Fruit fly (Drosophila melanogaster) whole organism, embryonic: ENCODE measurements around the gene orion.

ENCODE experiments used
- Abd-B ChIP-seq: fragments of 200-800 bp; sonication (Bioruptor generic); optimal IDR thresholded peaks from 2 replicates; lab custom pipeline; 2018; ENCODE audit warnings: missing biosample characterization, mild to moderate bottlenecking, missing genetic modification characterization, moderate library complexity
- Asciz ChIP-seq: fragments of 200-800 bp; sonication (Bioruptor generic); optimal IDR thresholded peaks from 2 replicates; lab custom pipeline; 2017; ENCODE audit warnings: missing biosample characterization, mild to moderate bottlenecking, missing genetic modification characterization, missing genetic modification reagents
- Atf3 ChIP-seq: fragments of 200-800 bp; sonication (Bioruptor generic); optimal IDR thresholded peaks from 3 replicates; lab custom pipeline; 2016; ENCODE audit warnings: missing biosample characterization, missing genetic modification characterization
- CG12071 ChIP-seq: fragments of 200-800 bp; sonication (Bioruptor generic); optimal IDR thresholded peaks from 3 replicates; lab custom pipeline; 2018; ENCODE audit warnings: missing biosample characterization, mild to moderate bottlenecking, missing genetic modification characterization
- CG12236 ChIP-seq: fragments of 200-800 bp; sonication (Bioruptor generic); optimal IDR thresholded peaks from 2 replicates; lab custom pipeline; 2016; ENCODE audit warnings: missing biosample characterization, missing genetic modification characterization
- CG15696 ChIP-seq: fragments of 200-800 bp; sonication (Bioruptor generic); optimal IDR thresholded peaks from 2 replicates; lab custom pipeline; 2019; ENCODE audit warnings: missing biosample characterization, mild to moderate bottlenecking, missing genetic modification characterization, moderate library complexity
- CG1602 ChIP-seq: fragments of 200-800 bp; sonication (Bioruptor generic); optimal IDR thresholded peaks from 3 replicates; lab custom pipeline; 2016; ENCODE audit warnings: missing biosample characterization, missing genetic modification characterization
- CG17912 ChIP-seq: fragments of 200-800 bp; sonication (Bioruptor generic); optimal IDR thresholded peaks from 2 replicates; lab custom pipeline; 2018; ENCODE audit warnings: missing biosample characterization, mild to moderate bottlenecking, missing genetic modification characterization
- CG4282 ChIP-seq: fragments of 200-800 bp; sonication (Bioruptor generic); optimal IDR thresholded peaks from 2 replicates; lab custom pipeline; 2016; ENCODE audit warnings: missing biosample characterization, missing genetic modification characterization
- CG43689 ChIP-seq: fragments of 200-800 bp; sonication (Bioruptor generic); IDR thresholded peaks from 2 replicates; pipeline ENCODE4 v1.3.6; 2022; ENCODE audit warnings: missing biosample characterization, missing genetic modification characterization
- CG6175 ChIP-seq: fragments of 200-800 bp; sonication (Bioruptor generic); IDR thresholded peaks from 3 replicates; pipeline ENCODE4 v1.3.6; 2022; ENCODE audit warnings: missing biosample characterization, missing genetic modification characterization
- CG7357 ChIP-seq: fragments of 200-800 bp; sonication (Bioruptor generic); IDR thresholded peaks from 3 replicates; pipeline ENCODE4 v1.3.6; 2022; ENCODE audit warnings: missing biosample characterization, missing genetic modification characterization
- CG7372 ChIP-seq: fragments of 200-800 bp; sonication (Bioruptor generic); IDR thresholded peaks from 2 replicates; pipeline ENCODE4 v1.3.6; 2022; ENCODE audit warnings: missing biosample characterization, missing genetic modification characterization
- CG8290 ChIP-seq, 3 experiments: fragments of 200-800 bp; sonication (Bioruptor generic); optimal IDR thresholded peaks; 2 replicates each; lab custom pipeline; 2016 to 2019; ENCODE audit warnings: missing biosample characterization in 3 of 3, missing genetic modification characterization in 3 of 3, mild to moderate bottlenecking in 2 of 3, moderate library complexity in 1 of 3
- CG8765 ChIP-seq: fragments of 200-800 bp; sonication (Bioruptor generic); IDR thresholded peaks from 2 replicates; pipeline ENCODE4 v1.3.6; 2022; ENCODE audit warnings: missing biosample characterization, missing genetic modification characterization
- CG9876 ChIP-seq: fragments of 200-800 bp; sonication (Bioruptor generic); optimal IDR thresholded peaks from 2 replicates; lab custom pipeline; 2016; ENCODE audit warnings: missing biosample characterization, missing genetic modification characterization
- CTCF ChIP-seq: fragments of 200-800 bp; sonication (Bioruptor generic); optimal IDR thresholded peaks from 2 replicates; lab custom pipeline; 2017; ENCODE audit warnings: missing biosample characterization, mild to moderate bottlenecking, missing genetic modification characterization, moderate library complexity
- Dip3 ChIP-seq: fragments of 200-800 bp; sonication (Bioruptor generic); optimal IDR thresholded peaks from 3 replicates; lab custom pipeline; 2016; ENCODE audit warnings: missing biosample characterization, missing genetic modification characterization
- Dp ChIP-seq: fragments of 200-800 bp; sonication (Bioruptor generic); optimal IDR thresholded peaks from 2 replicates; lab custom pipeline; 2018; ENCODE audit warnings: missing biosample characterization, mild to moderate bottlenecking, missing genetic modification characterization, moderate library complexity
- ERR ChIP-seq: fragments of 200-800 bp; sonication (Bioruptor generic); optimal IDR thresholded peaks from 2 replicates; lab custom pipeline; 2016; ENCODE audit warnings: missing biosample characterization, missing genetic modification characterization
- Elba2 ChIP-seq: fragments of 200-800 bp; sonication (Bioruptor generic); optimal IDR thresholded peaks from 3 replicates; lab custom pipeline; 2016; ENCODE audit warnings: missing biosample characterization, missing genetic modification characterization
- Fer3 ChIP-seq: fragments of 200-800 bp; sonication (Bioruptor generic); optimal IDR thresholded peaks from 2 replicates; lab custom pipeline; 2018; ENCODE audit warnings: missing biosample characterization, mild to moderate bottlenecking, missing genetic modification characterization, moderate library complexity
- HLH54F ChIP-seq: fragments of 200-800 bp; sonication (Bioruptor generic); optimal IDR thresholded peaks from 3 replicates; lab custom pipeline; 2016; ENCODE audit warnings: missing biosample characterization, missing genetic modification characterization
- Hey ChIP-seq: fragments of 200-800 bp; sonication (Bioruptor generic); optimal IDR thresholded peaks from 3 replicates; lab custom pipeline; 2018; ENCODE audit warnings: missing biosample characterization, mild to moderate bottlenecking, missing genetic modification characterization
- Kr ChIP-seq: fragments of 200-800 bp; sonication (Bioruptor generic); optimal IDR thresholded peaks from 2 replicates; lab custom pipeline; 2017; ENCODE audit warnings: missing biosample characterization, mild to moderate bottlenecking, missing genetic modification characterization
- Mrtf ChIP-seq: fragments of 200-800 bp; sonication (Bioruptor generic); IDR thresholded peaks from 3 replicates; pipeline ENCODE4 v1.3.6; 2022; ENCODE audit warnings: missing biosample characterization, missing genetic modification characterization
- Myb ChIP-seq: fragments of 200-800 bp; sonication (Bioruptor generic); optimal IDR thresholded peaks from 2 replicates; lab custom pipeline; 2016; ENCODE audit warnings: missing biosample characterization, missing genetic modification characterization
- Nf-YC ChIP-seq: fragments of 200-800 bp; optimal IDR thresholded peaks from 3 replicates; lab custom pipeline; 2019; ENCODE audit warnings: missing biosample characterization, mild to moderate bottlenecking, missing genetic modification characterization, moderate library complexity
- NfI ChIP-seq: fragments of 200-800 bp; sonication (Bioruptor generic); optimal IDR thresholded peaks from 3 replicates; lab custom pipeline; 2018; ENCODE audit warnings: missing biosample characterization, mild to moderate bottlenecking, missing genetic modification characterization, moderate library complexity
- Pdp1 ChIP-seq, 2 experiments: fragments of 200-800 bp; sonication (Bioruptor generic); optimal IDR thresholded peaks; 3 replicates each; lab custom pipeline; 2016; ENCODE audit warnings: missing biosample characterization in 2 of 2, missing genetic modification characterization in 2 of 2, mild to moderate bottlenecking in 1 of 2, moderate library complexity in 1 of 2
- ac ChIP-seq: fragments of 200-800 bp; sonication (Bioruptor generic); optimal IDR thresholded peaks from 3 replicates; lab custom pipeline; 2017; ENCODE audit warnings: missing biosample characterization, mild to moderate bottlenecking, missing genetic modification characterization
- ash1 ChIP-seq: fragments of 200-800 bp; sonication (Bioruptor generic); optimal IDR thresholded peaks from 2 replicates; lab custom pipeline; 2018; ENCODE audit warnings: missing biosample characterization, mild to moderate bottlenecking, missing genetic modification characterization
- cas ChIP-seq: fragments of 200-800 bp; sonication (Bioruptor generic); IDR thresholded peaks from 2 replicates; pipeline ENCODE4 v1.3.6; 2022; ENCODE audit warnings: missing biosample characterization, missing genetic modification characterization
- cg ChIP-seq: fragments of 200-800 bp; sonication (Bioruptor generic); optimal IDR thresholded peaks from 3 replicates; lab custom pipeline; 2019; ENCODE audit warnings: missing biosample characterization, mild to moderate bottlenecking, missing genetic modification characterization, moderate library complexity
- chm ChIP-seq: fragments of 200-800 bp; sonication (Bioruptor generic); IDR thresholded peaks from 2 replicates; pipeline ENCODE4 v1.3.6; 2022; ENCODE audit warnings: missing biosample characterization, missing genetic modification characterization
- ci ChIP-seq: fragments of 200-800 bp; sonication (Bioruptor generic); IDR thresholded peaks from 3 replicates; pipeline ENCODE4 v1.3.6; 2022; ENCODE audit warnings: missing biosample characterization, missing genetic modification characterization
- en ChIP-seq: fragments of 200-800 bp; sonication (Bioruptor generic); optimal IDR thresholded peaks from 2 replicates; lab custom pipeline; 2016; ENCODE audit warnings: missing biosample characterization, missing genetic modification characterization
- grn ChIP-seq: fragments of 200-800 bp; sonication (Bioruptor generic); optimal IDR thresholded peaks from 3 replicates; lab custom pipeline; 2017; ENCODE audit warnings: missing biosample characterization, missing genetic modification characterization
- gro ChIP-seq: fragments of 200-800 bp; sonication (Bioruptor generic); optimal IDR thresholded peaks from 2 replicates; lab custom pipeline; 2016; ENCODE audit warnings: missing biosample characterization, missing genetic modification characterization
- gsb-n ChIP-seq: fragments of 200-800 bp; sonication (Bioruptor generic); optimal IDR thresholded peaks from 3 replicates; lab custom pipeline; 2018; ENCODE audit warnings: missing biosample characterization, mild to moderate bottlenecking, missing genetic modification characterization
- pnt ChIP-seq: fragments of 200-800 bp; sonication (Bioruptor generic); optimal IDR thresholded peaks from 3 replicates; lab custom pipeline; 2016; ENCODE audit warnings: missing biosample characterization, missing genetic modification characterization
- pzg ChIP-seq: fragments of 200-800 bp; sonication (Bioruptor generic); optimal IDR thresholded peaks from 3 replicates; lab custom pipeline; 2018; ENCODE audit warnings: missing biosample characterization, mild to moderate bottlenecking, missing genetic modification characterization, moderate library complexity
- row ChIP-seq: fragments of 200-800 bp; sonication (Bioruptor generic); IDR thresholded peaks from 3 replicates; pipeline ENCODE4 v1.3.6; 2022; ENCODE audit warnings: missing biosample characterization, missing genetic modification characterization
- schlank ChIP-seq: fragments of 200-800 bp; sonication (Bioruptor generic); optimal IDR thresholded peaks from 2 replicates; lab custom pipeline; 2018; ENCODE audit warnings: missing biosample characterization, mild to moderate bottlenecking, missing genetic modification characterization
- sens-2 ChIP-seq: fragments of 200-800 bp; sonication (Bioruptor generic); IDR thresholded peaks from 2 replicates; pipeline ENCODE4 v1.3.6; 2022; ENCODE audit warnings: missing biosample characterization, missing genetic modification characterization
- sima ChIP-seq: fragments of 200-800 bp; sonication (Bioruptor generic); optimal IDR thresholded peaks from 2 replicates; lab custom pipeline; 2016; ENCODE audit warnings: missing biosample characterization, missing genetic modification characterization
- unc-4 ChIP-seq: fragments of 200-800 bp; sonication (Bioruptor generic); IDR thresholded peaks from 2 replicates; pipeline ENCODE4 v1.3.6; 2022; ENCODE audit warnings: missing biosample characterization, missing genetic modification characterization; ENCODE audit not compliant: partially characterized antibody
- unpg ChIP-seq: fragments of 200-800 bp; sonication (Bioruptor generic); optimal IDR thresholded peaks from 3 replicates; lab custom pipeline; 2018; ENCODE audit warnings: missing biosample characterization, mild to moderate bottlenecking, missing genetic modification characterization, moderate library complexity
- vfl ChIP-seq: fragments of 200-800 bp; sonication (Bioruptor generic); optimal IDR thresholded peaks from 2 replicates; lab custom pipeline; 2016; ENCODE audit warnings: missing biosample characterization, missing genetic modification characterization
- z ChIP-seq: fragments of 200-800 bp; sonication (Bioruptor generic); IDR thresholded peaks from 3 replicates; pipeline ENCODE4 v1.3.6; 2022; ENCODE audit warnings: missing biosample characterization, missing genetic modification characterization

orion gene

DNA sequence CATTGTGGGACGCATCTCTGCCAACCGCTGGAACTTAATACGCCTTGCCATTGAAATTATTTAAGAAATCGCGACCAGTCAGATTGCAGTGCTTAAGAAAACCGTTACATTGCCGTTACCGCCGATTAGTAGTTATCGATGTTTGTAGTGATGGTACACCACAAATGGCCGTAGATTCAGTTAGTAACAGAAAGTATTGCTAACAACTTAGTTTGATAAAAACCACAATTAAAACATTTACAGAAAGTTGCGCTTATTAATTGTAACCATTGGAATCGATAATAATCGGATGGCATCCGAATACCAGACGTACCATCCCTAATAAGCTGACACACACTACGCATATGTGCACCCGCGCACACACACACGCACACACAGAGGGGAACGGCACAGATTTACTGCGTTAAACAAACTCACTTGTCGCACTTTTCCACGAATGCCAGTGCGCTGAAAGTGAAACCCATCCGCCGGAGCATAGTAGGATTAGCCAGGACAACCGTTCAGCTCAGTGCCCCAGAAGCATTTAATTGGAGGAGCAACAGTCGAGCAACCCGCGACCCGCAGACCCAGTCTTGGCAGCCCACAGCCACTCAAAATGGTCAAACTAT is 26.5 kb downstream of the orion start, which contains the start of the genes hdm and Ykt6 (continued):
- TF ChIP-seq ac (GFP tag; lab: Kevin White, UChicago) (no peak), Elba2 (GFP tag; lab: Kevin White, UChicago) (peak; percentile 5), z (GFP tag; lab: Robert Waterston, UW) (no peak), CG8290 (GFP tag; optimal IDR thresholded peaks at IDR 0.05; lab: Kevin White, UChicago) (peak; percentile 68), CG8290 (tag; optimal IDR thresholded peaks at IDR 0.05; lab: Kevin White, UChicago) (peak in 1 of 2 experiments; percentile 14), ERR (GFP tag; lab: Kevin White, UChicago) (peak; percentile 74), Asciz (no peak), CG8765 (GFP tag; lab: Robert Waterston, UW) (peak; percentile 80), CG7357 (GFP tag; lab: Robert Waterston, UW) (peak; percentile 45; the same call in 1 of the 3 replicates), CG7372 (GFP tag; lab: Robert Waterston, UW) (peak; percentile 79), CG12071 (GFP tag; lab: Kevin White, UChicago) (no peak), Kr (GFP tag; lab: Kevin White, UChicago) (no peak), CTCF (GFP tag; lab: Kevin White, UChicago) (peak; percentile 24), unpg (no peak), pzg (GFP tag; lab: Kevin White, UChicago) (peak; percentile 82), ash1 (no peak), Fer3 (tag; lab: Kevin White, UChicago) (no peak), CG15696 (tag; lab: Kevin White, UChicago) (peak; percentile 80), Dip3 (GFP tag; lab: Kevin White, UChicago) (peak; percentile 74), Hey (tag; lab: Kevin White, UChicago) (no peak), CG1602 (GFP tag; lab: Kevin White, UChicago) (peak; percentile 76), CG12236 (peak; percentile 34), grn (GFP tag; lab: Kevin White, UChicago) (no peak), HLH54F (GFP tag; lab: Kevin White, UChicago) (peak; percentile 81), pnt (GFP tag; lab: Kevin White, UChicago) (peak; percentile 76), unc-4 (GFP tag; lab: Robert Waterston, UW) (peak; percentile 97), ci (GFP tag; lab: Robert Waterston, UW) (peak; percentile 81; the same call in 1 of the 3 replicates), cg (GFP tag; lab: Kevin White, UChicago) (peak; percentile 82), CG6175 (peak; percentile 73; the same call in 1 of the 3 replicates), vfl (peak; percentile 37), Abd-B (no peak), Nf-YC (tag; lab: Kevin White, UChicago) (peak; percentile 61), row (GFP tag; lab: Robert Waterston, UW) (peak; percentile 85), CG43689 (GFP tag; lab: Robert Waterston, UW) (no peak), Myb (GFP tag; lab: Kevin White, UChicago) (peak; percentile 98), gro (peak; percentile 86), NfI (GFP tag; lab: Kevin White, UChicago) (peak; percentile 63), Atf3 (peak; percentile 69), cas (GFP tag; lab: Robert Waterston, UW) (peak; percentile 45; the same call in 1 of the 2 replicates), sima (GFP tag; lab: Kevin White, UChicago) (peak; percentile 24), CG9876 (GFP tag; lab: Kevin White, UChicago) (peak; percentile 37), Mrtf (GFP tag; lab: Robert Waterston, UW) (peak; percentile 65; the same call in 2 of the 3 replicates), CG17912 (GFP tag; lab: Kevin White, UChicago) (no peak), sens-2 (GFP tag; lab: Robert Waterston, UW) (peak; percentile 81), chm (GFP tag; lab: Robert Waterston, UW) (no peak; the same call in 1 of the 2 replicates), schlank (tag; lab: Kevin White, UChicago) (peak; percentile 64), CG4282 (GFP tag; lab: Kevin White, UChicago) (peak; percentile 70), gsb-n (peak; percentile 51), Pdp1 (GFP tag; optimal IDR thresholded peaks at IDR 0.05; lab: Kevin White, UChicago) (peak; percentile 78 to 80), Dp (GFP tag; lab: Kevin White, UChicago) (peak; percentile 70), en (peak; percentile 58)
